Worm (Caenorhabditis elegans): ENCODE measurements around the gene F29B9.11.

- TF ChIP-seq ref-1 (GFP tag; conservative IDR thresholded peaks at IDR 0.05) (no peak), T22C8.4 (GFP tag; IDR thresholded peaks at IDR 0.05) (no peak), tab-1 (GFP tag; IDR thresholded peaks at IDR 0.05) (no peak)
These were observed 14.3 kb upstream of the F29B9.11 start for ce11 chrIV:4674322-4674721.
